Worm (Caenorhabditis elegans): Measurements from ENCODE around the gene fbxa-154.
A peak's percentile ranks its signal among the peaks of the same experiment; 100 is the strongest.

Gene fbxa-154

DNA sequence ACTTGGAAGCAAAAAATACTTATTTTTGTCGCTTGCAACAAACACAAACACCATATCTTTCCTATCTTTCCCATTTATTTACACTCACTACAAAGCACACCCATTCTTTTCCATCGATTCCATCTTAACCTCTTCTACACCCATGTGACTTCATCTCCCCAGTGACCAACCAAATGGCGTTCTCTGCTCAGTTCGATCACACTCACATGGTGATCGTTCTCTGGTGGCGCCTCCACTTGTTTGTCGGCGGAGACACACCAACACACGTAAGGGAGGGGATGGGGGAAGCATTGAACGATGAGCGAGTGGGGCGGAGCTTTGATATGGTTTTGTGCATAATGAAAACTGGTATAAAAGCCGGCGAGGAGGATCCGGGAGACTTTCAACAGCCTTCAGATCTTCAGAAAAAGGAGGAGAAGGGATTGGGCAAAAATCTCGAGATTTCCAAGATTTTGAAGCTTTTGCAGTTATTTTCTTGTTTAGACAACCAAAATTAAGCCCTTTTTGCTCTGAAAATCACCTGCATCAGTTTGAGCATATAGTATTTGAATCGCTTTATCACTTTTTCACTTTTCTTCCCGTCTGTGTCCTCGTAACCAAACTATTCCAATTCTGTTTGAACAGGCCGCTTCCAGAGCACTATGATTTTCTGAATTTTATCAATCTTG lies 38.3 kb downstream of the fbxa-154 start (continued):
- TF ChIP-seq lin-38 (GFP tag; IDR thresholded peaks at IDR 0.05), result no peak
- TF ChIP-seq fkh-10 (GFP tag; optimal IDR thresholded peaks at IDR 0.05), result no peak
- no peak for TF ChIP-seq pqm-1 (tag; optimal IDR thresholded peaks at IDR 0.05)
- no peak for TF ChIP-seq lim-7 (GFP tag; IDR thresholded peaks at IDR 0.05)
- 0 out of 2 replicates have a peak, but pooled peaks have one; percentile 18 for TF ChIP-seq T26A8.4 (GFP tag; IDR thresholded peaks at IDR 0.05)

DNA sequence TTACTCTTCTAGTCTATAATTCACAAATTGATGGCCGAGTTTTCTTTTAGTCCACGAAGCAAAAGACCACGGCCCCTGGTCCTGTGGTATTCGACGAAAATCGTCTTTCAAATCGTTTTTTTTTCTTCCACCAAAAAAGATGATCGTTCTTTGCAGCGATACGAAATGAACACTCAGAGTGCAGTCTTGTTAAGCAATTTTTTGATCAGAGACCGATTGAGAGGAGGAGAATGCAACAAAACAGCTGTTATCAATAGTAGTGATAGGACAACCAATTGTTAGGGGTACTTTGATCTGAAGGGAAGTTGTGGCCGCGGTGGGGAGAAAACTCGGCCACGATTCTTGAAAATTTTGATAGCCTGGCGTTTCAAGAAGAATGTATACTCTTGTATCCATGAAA lies 41.0 kb downstream of the fbxa-154 start:
- TF ChIP-seq nhr-102 (tag; optimal IDR thresholded peaks at IDR 0.05) (peak; percentile 62), nhr-28 (tag; optimal IDR thresholded peaks at IDR 0.05) (peak; percentile 79), mes-2 (tag; optimal IDR thresholded peaks at IDR 0.05; ENCODE audit: poor library complexity, severe bottlenecking) (peak; percentile 50), arid-1 (GFP tag; conservative IDR thresholded peaks at IDR 0.05) (no peak), ZK337.2 (GFP tag; IDR thresholded peaks at IDR 0.05) (no peak), hif-1 (tag; optimal IDR thresholded peaks at IDR 0.05) (peak in 1 of 2 experiments; percentile 28), dmd-6 (GFP tag; IDR thresholded peaks at IDR 0.05) (peak; percentile 81), nhr-25 (tag; optimal IDR thresholded peaks at IDR 0.05; ENCODE audit: borderline replicate concordance, insufficient read depth) (no peak), pqm-1 (tag; optimal IDR thresholded peaks at IDR 0.05) (peak; percentile 37), ceh-28 (tag; optimal IDR thresholded peaks at IDR 0.05) (no peak), gei-8 (GFP tag; optimal IDR thresholded peaks at IDR 0.05) (no peak), daf-16 (GFP tag; optimal IDR thresholded peaks at IDR 0.05) (peak in 1 of 2 experiments; percentile 48), daf-16 (tag; optimal IDR thresholded peaks at IDR 0.05) (peak; percentile 82), mep-1 (tag; optimal IDR thresholded peaks at IDR 0.05) (peak; percentile 53), hlh-30 (tag; optimal IDR thresholded peaks at IDR 0.05; ENCODE audit: insufficient read depth) (peak; percentile 35), daf-12 (tag; optimal IDR thresholded peaks at IDR 0.05) (no peak), mxl-3 (GFP tag; optimal IDR thresholded peaks at IDR 0.05) (peak; percentile 15), pha-4 (GFP tag; IDR thresholded peaks at IDR 0.05) (0 out of 2 replicates have a peak, but pooled peaks have one; percentile 12), pha-4 (tag; optimal IDR thresholded peaks at IDR 0.05) (no peak), hlh-11 (tag; optimal IDR thresholded peaks at IDR 0.05) (peak; percentile 76), mdl-1 (tag; optimal IDR thresholded peaks at IDR 0.05) (peak in 1 of 2 experiments; percentile 69), nhr-77 (tag; optimal IDR thresholded peaks at IDR 0.05) (peak; percentile 68), dpl-1 (GFP tag; optimal IDR thresholded peaks at IDR 0.05) (peak; percentile 7), lsy-2 (tag; optimal IDR thresholded peaks at IDR 0.05) (peak in 1 of 2 experiments; percentile 26), nhr-42 (GFP tag; IDR thresholded peaks at IDR 0.05) (no peak), egl-27 (tag; optimal IDR thresholded peaks at IDR 0.05) (peak; percentile 30), tra-1 (GFP tag; IDR thresholded peaks at IDR 0.05) (0 out of 2 replicates have a peak, but pooled peaks have one; percentile 36), dmd-9 (GFP tag; IDR thresholded peaks at IDR 0.05) (no peak), jun-1 (tag; optimal IDR thresholded peaks at IDR 0.05) (no peak), aha-1 (tag) (peak; percentile 25), lin-1 (GFP tag; IDR thresholded peaks at IDR 0.05) (no peak), dve-1 (tag; optimal IDR thresholded peaks at IDR 0.05; ENCODE audit: insufficient read depth) (peak; percentile 57), nhr-11 (tag; optimal IDR thresholded peaks at IDR 0.05) (peak; percentile 40), lir-3 (tag; optimal IDR thresholded peaks at IDR 0.05) (no peak), nhr-10 (tag; optimal IDR thresholded peaks at IDR 0.05) (peak; percentile 34), hmg-1.1 (GFP tag; IDR thresholded peaks at IDR 0.05) (peak; percentile 19; the same call in 1 of the 2 replicates), nhr-48 (tag; optimal IDR thresholded peaks at IDR 0.05) (peak; percentile 69)
